Worm (Caenorhabditis elegans): Measurements from ENCODE around the gene hlh-12.

hlh-12 gene

ce11 chrIV:8519949-8520348 lies 40.7 kb upstream of the hlh-12 start:
- TF ChIP-seq lsl-1 (GFP tag; optimal IDR thresholded peaks at IDR 0.05): no peak
- TF ChIP-seq lag-1 (GFP tag; IDR thresholded peaks at IDR 0.05): no peak
- TF ChIP-seq dpl-1 (GFP tag; optimal IDR thresholded peaks at IDR 0.05): no peak
- TF ChIP-seq attf-6 (GFP tag; IDR thresholded peaks at IDR 0.05): no peak
- TF ChIP-seq egl-18 (GFP tag; IDR thresholded peaks at IDR 0.05): no peak
- TF ChIP-seq T07F8.4 (tag; optimal IDR thresholded peaks at IDR 0.05): no peak
- TF ChIP-seq mes-4 (tag; optimal IDR thresholded peaks at IDR 0.05): no peak
- no peak for TF ChIP-seq chd-7 (tag; optimal IDR thresholded peaks at IDR 0.05)
- TF ChIP-seq nhr-27 (tag; optimal IDR thresholded peaks at IDR 0.05): no peak
- TF ChIP-seq ama-1 (optimal IDR thresholded peaks at IDR 0.05): no peak
- TF ChIP-seq ama-1 (GFP tag; optimal IDR thresholded peaks at IDR 0.05): no peak
- no peak for TF ChIP-seq nhr-120 (GFP tag; IDR thresholded peaks at IDR 0.05)
- TF ChIP-seq dox-1 (GFP tag; IDR thresholded peaks at IDR 0.05): no peak
- no peak for TF ChIP-seq B0336.3 (GFP tag; IDR thresholded peaks at IDR 0.05)

ce11 chrIV:8514546-8514945 lies 35.3 kb upstream of the hlh-12 start:
- TF ChIP-seq bed-2 (GFP tag; IDR thresholded peaks at IDR 0.05): no peak
- TF ChIP-seq let-607 (tag; optimal IDR thresholded peaks at IDR 0.05): no peak
- no peak for TF ChIP-seq sptf-2 (GFP tag; optimal IDR thresholded peaks at IDR 0.05)
- TF ChIP-seq lsy-27 (tag; optimal IDR thresholded peaks at IDR 0.05; ENCODE audit: borderline replicate concordance, insufficient read depth): no peak
- TF ChIP-seq xnd-1 (tag; optimal IDR thresholded peaks at IDR 0.05): no peak
- no peak for TF ChIP-seq F49E8.2 (tag; optimal IDR thresholded peaks at IDR 0.05; ENCODE audit: insufficient read depth)
- TF ChIP-seq snpc-3.4 (tag; optimal IDR thresholded peaks at IDR 0.05): peak; percentile 28
- peak; percentile 87 for TF ChIP-seq hrde-1 (tag; optimal IDR thresholded peaks at IDR 0.05; ENCODE audit: borderline replicate concordance)
- no peak for TF ChIP-seq ztf-26 (tag; optimal IDR thresholded peaks at IDR 0.05)
- peak; percentile 15 for TF ChIP-seq unc-130 (GFP tag; optimal IDR thresholded peaks at IDR 0.05)
- no peak for TF ChIP-seq pbrm-1 (GFP tag; IDR thresholded peaks at IDR 0.05)
- no peak for TF ChIP-seq lin-54 (GFP tag; optimal IDR thresholded peaks at IDR 0.05)
- TF ChIP-seq T26A5.8 (tag; optimal IDR thresholded peaks at IDR 0.05): no peak
- no peak for TF ChIP-seq F39B2.1 (GFP tag; IDR thresholded peaks at IDR 0.05)
- no peak for TF ChIP-seq ZK185.1 (tag; optimal IDR thresholded peaks at IDR 0.05; ENCODE audit: poor library complexity, severe bottlenecking)
- TF ChIP-seq repo-1 (tag; optimal IDR thresholded peaks at IDR 0.05): peak; percentile 42
- peak; percentile 4 for TF ChIP-seq athp-1 (tag; optimal IDR thresholded peaks at IDR 0.05)
- peak; percentile 77; the same call in 1 of the 2 replicates for TF ChIP-seq Y79H2A.3 (GFP tag; conservative IDR thresholded peaks at IDR 0.05)
- TF ChIP-seq Y95B8A.8 (GFP tag; IDR thresholded peaks at IDR 0.05): no peak
- TF ChIP-seq nhr-90 (tag; optimal IDR thresholded peaks at IDR 0.05): no peak
- TF ChIP-seq B0035.1 (tag; optimal IDR thresholded peaks at IDR 0.05): no peak
- TF ChIP-seq lin-26 (GFP tag; IDR thresholded peaks at IDR 0.05): 0 out of 2 replicates have a peak, but pooled peaks have one; percentile 35
- TF ChIP-seq ccch-3 (GFP tag; optimal IDR thresholded peaks at IDR 0.05): no peak

ce11 chrIV:8513619-8514018 lies 34.4 kb upstream of the hlh-12 start, which contains the start of gene cks-1:
cks-1 (plus strand) TSS chrIV:8513919.
- no peak for TF ChIP-seq sptf-2 (GFP tag; optimal IDR thresholded peaks at IDR 0.05)
- no peak for TF ChIP-seq T26A5.8 (tag; optimal IDR thresholded peaks at IDR 0.05)
- TF ChIP-seq F10E7.11 (tag; optimal IDR thresholded peaks at IDR 0.05): no peak
- TF ChIP-seq ztf-25 (GFP tag; IDR thresholded peaks at IDR 0.05): no peak
- no peak for TF ChIP-seq lin-40 (tag; optimal IDR thresholded peaks at IDR 0.05)
- TF ChIP-seq Y79H2A.3 (GFP tag; conservative IDR thresholded peaks at IDR 0.05): no peak
- TF ChIP-seq efl-1 (GFP tag; optimal IDR thresholded peaks at IDR 0.05): no peak
- TF ChIP-seq lin-54 (GFP tag; optimal IDR thresholded peaks at IDR 0.05): no peak
- TF ChIP-seq hmg-20 (GFP tag; IDR thresholded peaks at IDR 0.05): no peak
- no peak for TF ChIP-seq ama-1 (optimal IDR thresholded peaks at IDR 0.05)
- TF ChIP-seq ama-1 (GFP tag; optimal IDR thresholded peaks at IDR 0.05): no peak
- TF ChIP-seq lin-26 (GFP tag; IDR thresholded peaks at IDR 0.05): no peak
- TF ChIP-seq ceh-58 (GFP tag; IDR thresholded peaks at IDR 0.05): no peak
- TF ChIP-seq lsy-27 (tag; optimal IDR thresholded peaks at IDR 0.05; ENCODE audit: borderline replicate concordance, insufficient read depth): no peak
- no peak for TF ChIP-seq nhr-90 (tag; optimal IDR thresholded peaks at IDR 0.05)
- TF ChIP-seq snpc-3.4 (tag; optimal IDR thresholded peaks at IDR 0.05): peak; percentile 27
- no peak for TF ChIP-seq cebp-2 (GFP tag; IDR thresholded peaks at IDR 0.05)
- TF ChIP-seq attf-5 (GFP tag; optimal IDR thresholded peaks at IDR 0.05): no peak
- TF ChIP-seq xnd-1 (tag; optimal IDR thresholded peaks at IDR 0.05): no peak
- 0 out of 2 replicates have a peak, but pooled peaks have one; percentile 13 for TF ChIP-seq B0336.3 (GFP tag; IDR thresholded peaks at IDR 0.05)
- TF ChIP-seq aptf-2 (GFP tag; conservative IDR thresholded peaks at IDR 0.05): no peak

All from whole organism, young adult.